Fruit fly (Drosophila melanogaster) whole organism, embryonic: ENCODE results near the gene CG11085.

ENCODE experiments used
- Abd-B ChIP-seq: fragments of 200-800 bp; sonication (Bioruptor generic); optimal IDR thresholded peaks from 2 replicates; lab custom pipeline; 2018; ENCODE audit warnings: missing biosample characterization, mild to moderate bottlenecking, missing genetic modification characterization, moderate library complexity
- CG10267 ChIP-seq: fragments of 200-800 bp; sonication (Bioruptor generic); optimal IDR thresholded peaks from 2 replicates; lab custom pipeline; 2018; ENCODE audit warnings: missing biosample characterization, mild to moderate bottlenecking, missing genetic modification characterization, moderate library complexity
- CG11456 ChIP-seq: fragments of 200-800 bp; sonication (Bioruptor generic); IDR thresholded peaks from 3 replicates; pipeline ENCODE4 v1.3.6; 2022; ENCODE audit warnings: missing biosample characterization, missing genetic modification characterization
- CG12219 ChIP-seq: fragments of 200-800 bp; sonication (Bioruptor generic); optimal IDR thresholded peaks from 3 replicates; lab custom pipeline; 2018; ENCODE audit warnings: missing biosample characterization, mild to moderate bottlenecking, missing genetic modification characterization
- CG12299 ChIP-seq: fragments of 200-800 bp; sonication (Bioruptor generic); optimal IDR thresholded peaks from 2 replicates; lab custom pipeline; 2018; ENCODE audit warnings: missing biosample characterization, mild to moderate bottlenecking, missing genetic modification characterization
- CG1792 ChIP-seq: fragments of 200-800 bp; sonication (Bioruptor generic); optimal IDR thresholded peaks from 2 replicates; lab custom pipeline; 2016; ENCODE audit warnings: missing biosample characterization, missing genetic modification characterization
- CG30431 ChIP-seq: fragments of 200-800 bp; sonication (Bioruptor generic); optimal IDR thresholded peaks from 2 replicates; lab custom pipeline; 2017; ENCODE audit warnings: missing biosample characterization, missing genetic modification characterization
- CG31365 ChIP-seq: fragments of 200-800 bp; sonication (Bioruptor generic); optimal IDR thresholded peaks from 2 replicates; lab custom pipeline; 2018; ENCODE audit warnings: missing biosample characterization, mild to moderate bottlenecking, missing genetic modification characterization
- CG32767 ChIP-seq: fragments of 200-800 bp; sonication (Bioruptor generic); IDR thresholded peaks from 2 replicates; pipeline ENCODE4 v1.3.6; 2022; ENCODE audit warnings: missing biosample characterization, missing genetic modification characterization
- CG4707 ChIP-seq: fragments of 200-800 bp; sonication (Bioruptor generic); optimal IDR thresholded peaks from 2 replicates; lab custom pipeline; 2018; ENCODE audit warnings: missing biosample characterization, mild to moderate bottlenecking, missing genetic modification characterization, moderate library complexity
- CG7372 ChIP-seq: fragments of 200-800 bp; sonication (Bioruptor generic); IDR thresholded peaks from 2 replicates; pipeline ENCODE4 v1.3.6; 2022; ENCODE audit warnings: missing biosample characterization, missing genetic modification characterization
- CG8290 ChIP-seq, 3 experiments: fragments of 200-800 bp; sonication (Bioruptor generic); optimal IDR thresholded peaks; 2 replicates each; lab custom pipeline; 2016 to 2019; ENCODE audit warnings: missing biosample characterization in 3 of 3, missing genetic modification characterization in 3 of 3, mild to moderate bottlenecking in 2 of 3, moderate library complexity in 1 of 3
- CG8765 ChIP-seq: fragments of 200-800 bp; sonication (Bioruptor generic); IDR thresholded peaks from 2 replicates; pipeline ENCODE4 v1.3.6; 2022; ENCODE audit warnings: missing biosample characterization, missing genetic modification characterization
- CoRest ChIP-seq: fragments of 200-800 bp; sonication (Bioruptor generic); optimal IDR thresholded peaks from 3 replicates; lab custom pipeline; 2018; ENCODE audit warnings: missing biosample characterization, mild to moderate bottlenecking, missing genetic modification characterization, moderate library complexity
- Dfd ChIP-seq, 2 experiments: fragments of >200 bp; optimal IDR thresholded peaks; 2 replicates each; lab custom pipeline; 2017; ENCODE audit warnings: missing biosample characterization in 2 of 2, missing genetic modification characterization in 2 of 2
- Eip74EF ChIP-seq, 2 experiments: fragments of 200-800 bp in 1 of 2; fragments of >200 bp in 1 of 2; sonication (Bioruptor generic) in 1 of 2; optimal IDR thresholded peaks; 2 replicates each; lab custom pipeline; 2017 to 2019; ENCODE audit warnings: missing biosample characterization in 2 of 2, missing genetic modification characterization in 2 of 2, mild to moderate bottlenecking in 1 of 2, moderate library complexity in 1 of 2
- Fer1 ChIP-seq: fragments of 200-800 bp; sonication (Bioruptor generic); optimal IDR thresholded peaks from 2 replicates; lab custom pipeline; 2017; ENCODE audit warnings: missing biosample characterization, mild to moderate bottlenecking, missing genetic modification characterization
- HHEX ChIP-seq: fragments of 200-800 bp; sonication (Bioruptor generic); optimal IDR thresholded peaks from 3 replicates; lab custom pipeline; 2017; ENCODE audit warnings: missing biosample characterization, mild to moderate bottlenecking, missing genetic modification characterization, missing genetic modification reagents
- Jarid2 ChIP-seq: fragments of 200-800 bp; sonication (Bioruptor generic); optimal IDR thresholded peaks from 3 replicates; lab custom pipeline; 2017; ENCODE audit warnings: mild to moderate bottlenecking, missing biosample characterization, missing genetic modification reagents, missing genetic modification characterization
- Lim3 ChIP-seq: fragments of 200-800 bp; sonication (Bioruptor generic); IDR thresholded peaks from 2 replicates; pipeline ENCODE4 v1.3.6; 2022; ENCODE audit warnings: missing biosample characterization, missing genetic modification characterization
- Lpt ChIP-seq: fragments of >200 bp; optimal IDR thresholded peaks from 2 replicates; lab custom pipeline; 2018; ENCODE audit warnings: missing biosample characterization, missing genetic modification characterization
- Max ChIP-seq: fragments of 200-800 bp; sonication (Bioruptor generic); optimal IDR thresholded peaks from 2 replicates; lab custom pipeline; 2016; ENCODE audit warnings: missing biosample characterization, mild to moderate bottlenecking, missing genetic modification characterization
- Myb ChIP-seq: fragments of 200-800 bp; sonication (Bioruptor generic); optimal IDR thresholded peaks from 2 replicates; lab custom pipeline; 2016; ENCODE audit warnings: missing biosample characterization, missing genetic modification characterization
- Taf1 ChIP-seq: fragments of 200-800 bp; sonication (Bioruptor generic); IDR thresholded peaks from 2 replicates; pipeline ENCODE4 v1.3.6; 2022; ENCODE audit warnings: missing biosample characterization, missing genetic modification characterization
- bowl ChIP-seq: fragments of 200-800 bp; sonication (Bioruptor generic); IDR thresholded peaks from 2 replicates; pipeline ENCODE4 v1.3.6; 2022; ENCODE audit warnings: missing biosample characterization, missing genetic modification characterization
- btn ChIP-seq: fragments of 200-800 bp; sonication (Bioruptor generic); optimal IDR thresholded peaks from 2 replicates; lab custom pipeline; 2016; ENCODE audit warnings: missing biosample characterization, missing genetic modification characterization
- cato ChIP-seq: fragments of 200-800 bp; sonication (Bioruptor generic); optimal IDR thresholded peaks from 2 replicates; lab custom pipeline; 2016; ENCODE audit warnings: missing biosample characterization, missing genetic modification characterization, borderline replicate concordance
- caup ChIP-seq: fragments of 200-800 bp; sonication (Bioruptor generic); optimal IDR thresholded peaks from 3 replicates; lab custom pipeline; 2017; ENCODE audit warnings: missing biosample characterization, mild to moderate bottlenecking, missing genetic modification characterization, moderate library complexity; ENCODE audit not compliant: severe bottlenecking
- dati ChIP-seq: fragments of 200-800 bp; sonication (Bioruptor generic); IDR thresholded peaks from 2 replicates; pipeline ENCODE4 v1.3.6; 2022; ENCODE audit warnings: missing biosample characterization, missing genetic modification characterization
- dimm ChIP-seq: fragments of 200-800 bp; sonication (Bioruptor generic); IDR thresholded peaks from 2 replicates; pipeline ENCODE4 v1.3.6; 2022; ENCODE audit warnings: missing biosample characterization, missing genetic modification characterization
- en ChIP-seq: fragments of 200-800 bp; sonication (Bioruptor generic); optimal IDR thresholded peaks from 2 replicates; lab custom pipeline; 2016; ENCODE audit warnings: missing biosample characterization, missing genetic modification characterization
- esg ChIP-seq: fragments of 200-800 bp; sonication (Bioruptor generic); conservative IDR thresholded peaks from 2 replicates; pipeline ENCODE4 v1.3.6; 2022; ENCODE audit warnings: missing biosample characterization, missing genetic modification characterization
- fd3F ChIP-seq: fragments of 200-800 bp; sonication (Bioruptor generic); optimal IDR thresholded peaks from 2 replicates; lab custom pipeline; 2018; ENCODE audit warnings: missing biosample characterization, mild to moderate bottlenecking, missing genetic modification characterization, moderate library complexity
- fu2 ChIP-seq: fragments of 200-800 bp; sonication (Bioruptor generic); optimal IDR thresholded peaks from 2 replicates; lab custom pipeline; 2016; ENCODE audit warnings: missing biosample characterization, missing genetic modification characterization
- gem ChIP-seq: fragments of 200-800 bp; sonication (Bioruptor generic); optimal IDR thresholded peaks from 2 replicates; lab custom pipeline; 2019; ENCODE audit warnings: missing biosample characterization, mild to moderate bottlenecking, missing genetic modification characterization, moderate library complexity
- lab ChIP-seq: fragments of 200-800 bp; sonication (Bioruptor generic); optimal IDR thresholded peaks from 3 replicates; lab custom pipeline; 2017; ENCODE audit warnings: missing biosample characterization, missing genetic modification characterization, mild to moderate bottlenecking, moderate library complexity, missing genetic modification reagents
- nau ChIP-seq: fragments of 200-800 bp; sonication (Bioruptor generic); optimal IDR thresholded peaks from 3 replicates; lab custom pipeline; 2017; ENCODE audit warnings: missing biosample characterization, mild to moderate bottlenecking, missing genetic modification characterization, missing genetic modification reagents
- nmo ChIP-seq: fragments of 200-800 bp; sonication (Bioruptor generic); optimal IDR thresholded peaks from 2 replicates; lab custom pipeline; 2018; ENCODE audit warnings: missing biosample characterization, mild to moderate bottlenecking, missing genetic modification characterization, moderate library complexity
- pho ChIP-seq: fragments of 200-800 bp; sonication (Bioruptor generic); optimal IDR thresholded peaks from 2 replicates; lab custom pipeline; 2016; ENCODE audit warnings: missing biosample characterization, missing genetic modification characterization
- schlank ChIP-seq: fragments of 200-800 bp; sonication (Bioruptor generic); optimal IDR thresholded peaks from 2 replicates; lab custom pipeline; 2018; ENCODE audit warnings: missing biosample characterization, mild to moderate bottlenecking, missing genetic modification characterization
- sim ChIP-seq: fragments of 200-800 bp; sonication (Bioruptor generic); IDR thresholded peaks from 2 replicates; pipeline ENCODE4 v1.3.6; 2022; ENCODE audit warnings: missing biosample characterization, missing genetic modification characterization
- slbo ChIP-seq: fragments of 200-800 bp; sonication (Bioruptor generic); IDR thresholded peaks from 2 replicates; pipeline ENCODE4 v1.3.6; 2022; ENCODE audit warnings: missing biosample characterization, missing genetic modification characterization
- so ChIP-seq: fragments of 200-800 bp; sonication (Bioruptor generic); IDR thresholded peaks from 3 replicates; pipeline ENCODE4 v1.3.6; 2022; ENCODE audit warnings: missing biosample characterization, missing genetic modification characterization
- stc ChIP-seq: fragments of 200-800 bp; sonication (Bioruptor generic); IDR thresholded peaks from 2 replicates; pipeline ENCODE4 v1.3.6; 2022; ENCODE audit warnings: missing biosample characterization, missing genetic modification characterization
- sug ChIP-seq: fragments of 200-800 bp; optimal IDR thresholded peaks from 2 replicates; lab custom pipeline; 2019; ENCODE audit warnings: missing biosample characterization, mild to moderate bottlenecking, missing genetic modification characterization, moderate library complexity
- tx ChIP-seq: fragments of 200-800 bp; sonication (Bioruptor generic); optimal IDR thresholded peaks from 2 replicates; lab custom pipeline; 2016; ENCODE audit warnings: missing biosample characterization, missing genetic modification characterization
- zen2 ChIP-seq: fragments of 200-800 bp; sonication (Bioruptor generic); IDR thresholded peaks from 3 replicates; pipeline ENCODE4 v1.3.6; 2022; ENCODE audit warnings: missing biosample characterization, missing genetic modification characterization; ENCODE audit not compliant: partially characterized antibody
- zfh2 ChIP-seq: fragments of 200-800 bp; sonication (Bioruptor generic); optimal IDR thresholded peaks from 2 replicates; lab custom pipeline; 2016; ENCODE audit warnings: missing biosample characterization, missing genetic modification characterization

Gene CG11085

DNA sequence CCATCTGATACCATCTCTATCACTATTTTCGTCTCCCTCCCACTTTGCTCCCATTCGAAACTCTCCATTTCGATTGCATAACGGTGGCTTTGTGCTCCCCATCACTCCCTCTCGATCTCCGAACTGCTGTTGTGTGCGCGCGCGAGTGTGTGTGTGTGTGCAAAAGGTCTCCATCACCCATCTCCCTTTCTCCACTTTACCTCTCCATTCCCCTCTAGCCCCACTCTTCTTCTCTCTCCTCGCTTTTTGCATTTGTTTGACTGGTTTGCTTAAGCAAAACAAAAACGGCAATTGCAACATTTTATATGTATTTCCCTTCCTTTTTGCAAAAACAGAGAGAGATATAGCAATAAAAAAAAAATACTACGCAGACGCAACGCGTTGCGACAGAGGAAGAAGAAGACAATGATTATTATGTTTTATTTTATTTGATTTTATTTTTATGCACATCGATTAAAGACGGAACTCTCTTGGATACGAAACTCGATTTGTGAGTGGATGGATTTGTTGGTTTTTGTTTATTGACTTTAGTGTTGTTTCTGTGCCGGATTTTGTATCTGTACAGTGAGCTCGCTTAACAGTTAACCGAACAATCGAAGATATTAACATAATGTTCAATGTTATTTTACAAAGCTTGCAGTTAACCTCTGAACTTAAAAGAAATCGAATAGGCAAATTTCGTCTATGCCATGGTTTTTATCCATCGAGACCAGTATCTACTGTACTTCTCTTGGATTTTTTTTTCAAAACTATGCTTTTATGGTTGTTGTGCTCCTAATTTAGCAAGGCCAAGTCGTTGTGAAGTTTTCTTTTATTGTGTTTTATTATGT is 53.8 kb downstream of the CG11085 start (continued):
- TF ChIP-seq en: no peak
- peak; percentile 50; the same call in 1 of the 2 replicates for TF ChIP-seq dati (GFP tag; lab: Robert Waterston, UW)
- TF ChIP-seq Abd-B: peak; percentile 36
- TF ChIP-seq nmo (GFP tag; lab: Kevin White, UChicago): peak; percentile 42
- peak; percentile 29 for TF ChIP-seq CG12299 (tag; lab: Kevin White, UChicago)
- TF ChIP-seq HHEX (GFP tag; lab: Kevin White, UChicago): peak; percentile 47
- TF ChIP-seq btn: no peak
- no peak for TF ChIP-seq Dfd (GFP tag; optimal IDR thresholded peaks at IDR 0.05; lab: Kevin White, UChicago)
- peak; percentile 35 for TF ChIP-seq CG10267 (tag; lab: Kevin White, UChicago)
- TF ChIP-seq so (GFP tag; lab: Robert Waterston, UW): 0 out of 3 replicates have a peak, but pooled peaks have one; percentile 59
- peak; percentile 48; the same call in 1 of the 2 replicates for TF ChIP-seq CG7372 (GFP tag; lab: Robert Waterston, UW)
- peak; percentile 57 for TF ChIP-seq schlank (tag; lab: Kevin White, UChicago)
- TF ChIP-seq Lim3 (GFP tag; lab: Robert Waterston, UW): no peak
- peak; percentile 66 for TF ChIP-seq pho (GFP tag; lab: Kevin White, UChicago)
- TF ChIP-seq Myb: peak; percentile 34
- no peak for TF ChIP-seq dimm
- TF ChIP-seq CG1792 (GFP tag; lab: Kevin White, UChicago): peak; percentile 36
- no peak for TF ChIP-seq zen2 (GFP tag; lab: Robert Waterston, UW)
- TF ChIP-seq zfh2 (GFP tag; lab: Kevin White, UChicago): peak; percentile 77
- no peak for TF ChIP-seq Jarid2 (GFP tag; lab: Kevin White, UChicago)
- TF ChIP-seq cato (GFP tag; lab: Kevin White, UChicago): no peak
- TF ChIP-seq fd3F (GFP tag; lab: Kevin White, UChicago): peak; percentile 73
- peak; percentile 67 for TF ChIP-seq caup (GFP tag; lab: Kevin White, UChicago)
- no peak for TF ChIP-seq Lpt
- TF ChIP-seq nau (GFP tag; lab: Kevin White, UChicago): peak; percentile 5
- peak; percentile 70 for TF ChIP-seq stc (GFP tag; lab: Robert Waterston, UW)
- peak; percentile 60 for TF ChIP-seq Taf1
- peak; percentile 42 for TF ChIP-seq tx (GFP tag; lab: Kevin White, UChicago)
- TF ChIP-seq CG8290 (GFP tag; optimal IDR thresholded peaks at IDR 0.05; lab: Kevin White, UChicago): no peak
- TF ChIP-seq CG8290 (tag; optimal IDR thresholded peaks at IDR 0.05; lab: Kevin White, UChicago): peak in 1 of 2 experiments; percentile 93
- TF ChIP-seq fu2 (GFP tag; lab: Kevin White, UChicago): peak; percentile 46
- peak; percentile 48; the same call in 1 of the 2 replicates for TF ChIP-seq CG8765 (GFP tag; lab: Robert Waterston, UW)
- TF ChIP-seq gem (tag; lab: Kevin White, UChicago): peak; percentile 78
- TF ChIP-seq sug (tag; lab: Kevin White, UChicago): peak; percentile 61
- peak; percentile 84 for TF ChIP-seq lab
- peak; percentile 21 for TF ChIP-seq CG30431 (GFP tag; lab: Kevin White, UChicago)
- TF ChIP-seq sim (GFP tag; lab: Robert Waterston, UW): no peak
- TF ChIP-seq esg (GFP tag; lab: Robert Waterston, UW): peak; percentile 67
- TF ChIP-seq CoRest (tag; lab: Kevin White, UChicago): peak; percentile 77
- TF ChIP-seq CG11456 (GFP tag; lab: Robert Waterston, UW): peak; percentile 74; the same call in 2 of the 3 replicates
- TF ChIP-seq CG32767 (GFP tag; lab: Robert Waterston, UW): no peak
- TF ChIP-seq bowl (GFP tag; lab: Robert Waterston, UW): peak; percentile 45; the same call in 1 of the 2 replicates
- TF ChIP-seq CG12219: peak; percentile 65
- TF ChIP-seq slbo: peak; percentile 85
- peak; percentile 63 for TF ChIP-seq Fer1 (GFP tag; lab: Kevin White, UChicago)
- TF ChIP-seq Eip74EF (GFP tag; optimal IDR thresholded peaks at IDR 0.05; lab: Kevin White, UChicago): peak in 1 of 2 experiments; percentile 51
- TF ChIP-seq Max (GFP tag; lab: Kevin White, UChicago): peak; percentile 15
- TF ChIP-seq CG31365: peak; percentile 31
- peak; percentile 6 for TF ChIP-seq CG4707 (GFP tag; lab: Kevin White, UChicago)
